Worm (Caenorhabditis elegans) whole organism, L4 larva: ENCODE results near the gene T16G12.8.

Experiments
- Y5F2A.4 ChIP-seq: fragments of 200-800 bp; sonication (Bioruptor generic); optimal IDR thresholded peaks from 2 replicates; lab custom pipeline; 2018; ENCODE audit warnings: mild to moderate bottlenecking, missing genetic modification characterization, missing compliant biosample characterization
- ceh-28 ChIP-seq: fragments of 150-350 bp; optimal IDR thresholded peaks from 2 replicates; lab custom pipeline; 2014; ENCODE audit warnings: missing biosample characterization, missing genetic modification reagents, missing genetic modification characterization
- ces-1 ChIP-seq: fragments of 150-350 bp; sonication (generic microtip); optimal IDR thresholded peaks from 4 replicates; lab custom pipeline; 2014; ENCODE audit warnings: missing biosample characterization, missing genetic modification reagents, missing genetic modification characterization
- daf-16 ChIP-seq, 3 experiments: sonication (generic microtip); optimal IDR thresholded peaks; 2 replicates each; lab custom pipeline; 2016 to 2017; ENCODE audit warnings: missing genetic modification characterization in 3 of 3, missing genetic modification reagents in 3 of 3, mild to moderate bottlenecking in 2 of 3, missing compliant biosample characterization in 2 of 3, missing biosample characterization in 1 of 3, moderate library complexity in 1 of 3
- dmd-6 ChIP-seq: fragments of 200-800 bp; sonication (Bioruptor generic); IDR thresholded peaks from 2 replicates; pipeline ENCODE4 v1.3.6; 2022; ENCODE audit warnings: missing genetic modification reagents, missing genetic modification characterization, missing compliant biosample characterization
- duxl-1 ChIP-seq: sonication (generic microtip); optimal IDR thresholded peaks from 2 replicates; lab custom pipeline; 2016; ENCODE audit warnings: mild to moderate bottlenecking, missing genetic modification characterization, moderate library complexity, missing compliant biosample characterization; ENCODE audit not compliant: poor library complexity
- egl-43 ChIP-seq: fragments of 200-800 bp; sonication (Bioruptor generic); IDR thresholded peaks from 2 replicates; pipeline ENCODE4 v1.3.6; 2022; ENCODE audit warnings: missing genetic modification reagents, missing genetic modification characterization, missing compliant biosample characterization
- lsy-2 ChIP-seq, 2 experiments: fragments of 150-350 bp in 1 of 2; sonication (generic microtip) in 1 of 2; optimal IDR thresholded peaks; 2 replicates each; lab custom pipeline; 2014 to 2017; ENCODE audit warnings: missing biosample characterization in 2 of 2, missing genetic modification characterization in 2 of 2
- sdz-12 ChIP-seq: fragments of 200-800 bp; sonication (Bioruptor generic); optimal IDR thresholded peaks from 2 replicates; lab custom pipeline; 2018; ENCODE audit warnings: mild to moderate bottlenecking, missing genetic modification characterization, missing compliant biosample characterization
- unc-130 ChIP-seq: sonication (generic microtip); optimal IDR thresholded peaks from 2 replicates; lab custom pipeline; 2016; ENCODE audit warnings: missing genetic modification reagents, missing genetic modification characterization, missing compliant biosample characterization
- unc-39 ChIP-seq: sonication (generic microtip); optimal IDR thresholded peaks from 2 replicates; lab custom pipeline; 2017; ENCODE audit warnings: missing biosample characterization, missing genetic modification characterization
- unc-62 ChIP-seq, 3 experiments: fragments of 150-350 bp in 1 of 3; sonication (generic microtip); optimal IDR thresholded peaks in 2 of 3; peaks in 1 of 3; 1 replicate in 1 of 3; 2 replicates in 2 of 3; lab custom pipeline; 2014 to 2017; ENCODE audit warnings: missing biosample characterization in 3 of 3, missing genetic modification characterization in 3 of 3, missing genetic modification reagents in 3 of 3, missing genotype in 1 of 3
- ztf-11 ChIP-seq: fragments of 150-350 bp; optimal IDR thresholded peaks from 2 replicates; lab custom pipeline; 2014; ENCODE audit warnings: missing biosample characterization, missing genetic modification characterization

DNA sequence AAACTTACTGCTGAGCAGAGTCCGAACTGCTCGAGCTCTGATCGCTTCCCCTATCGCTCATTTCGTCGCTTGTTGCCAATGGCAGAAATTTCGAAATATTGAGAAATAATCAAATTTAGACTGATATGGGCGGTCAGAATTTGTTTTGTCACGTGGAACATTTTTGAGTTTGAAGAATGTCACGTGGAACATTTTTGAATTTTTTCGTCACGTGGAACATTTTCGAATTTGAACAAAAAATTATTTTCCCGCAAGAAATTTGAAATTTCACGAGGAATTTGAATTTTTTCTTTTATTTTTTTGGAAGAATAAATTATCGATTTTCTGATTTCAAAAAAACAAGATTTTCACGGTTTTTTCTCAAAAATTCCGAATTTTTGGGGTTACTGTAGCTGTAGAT lies 49.0 kb upstream of the T16G12.8 start, which contains the start of gene fbxa-155:
- TF ChIP-seq Y5F2A.4 (no peak), duxl-1 (no peak), unc-130 (GFP tag; lab: Kevin White, UChicago) (no peak), unc-39 (tag; lab: Kevin White, UChicago) (no peak), sdz-12 (GFP tag; lab: Kevin White, UChicago) (no peak), ces-1 (GFP tag; lab: Kevin White, UChicago) (no peak), egl-43 (GFP tag; lab: Robert Waterston, UW) (no peak), ztf-11 (no peak), unc-62 (GFP tag; optimal IDR thresholded peaks at IDR 0.05 in 1 of 2; lab: Kevin White, UChicago) (no peak), unc-62 (tag; optimal IDR thresholded peaks at IDR 0.05; lab: Kevin White, UChicago) (no peak), lsy-2 (tag; optimal IDR thresholded peaks at IDR 0.05; lab: Kevin White, UChicago) (no peak), daf-16 (GFP tag; optimal IDR thresholded peaks at IDR 0.05; lab: Kevin White, UChicago) (no peak), daf-16 (tag; optimal IDR thresholded peaks at IDR 0.05; lab: Kevin White, UChicago) (no peak), dmd-6 (GFP tag; lab: Robert Waterston, UW) (no peak), ceh-28 (tag; lab: Kevin White, UChicago) (no peak)
